Worm (Caenorhabditis elegans) whole organism, L4/young adult: ENCODE data around the gene phyh-1.

ENCODE experiments used
- W03F9.2 ChIP-seq: fragments of 150-350 bp; optimal IDR thresholded peaks from 2 replicates; lab custom pipeline; 2014; ENCODE audit warnings: missing biosample characterization, missing genetic modification characterization
- dao-5 ChIP-seq: sonication (generic microtip); optimal IDR thresholded peaks from 2 replicates; lab custom pipeline; 2016; ENCODE audit warnings: missing genotype, missing genetic modification characterization, moderate library complexity, missing compliant biosample characterization
- him-1 ChIP-seq: sonication (generic microtip); optimal IDR thresholded peaks from 2 replicates; lab custom pipeline; 2016; ENCODE audit warnings: missing genotype, missing genetic modification reagents, missing genetic modification characterization, missing compliant biosample characterization

- TF ChIP-seq W03F9.2 (tag; lab: Kevin White, UChicago) (no peak), him-1 (tag; lab: Kevin White, UChicago) (no peak), dao-5 (tag; lab: Kevin White, UChicago) (no peak)
Measured at ce11 chrIV:17230958-17231357, 28.3 kb downstream of the phyh-1 start, which contains the start of gene npr-32.
